Worm (Caenorhabditis elegans) whole organism, midembryonic: ENCODE results near the gene ZK686.2.

ENCODE experiments used
- T22C8.4 ChIP-seq: fragments of 200-800 bp; sonication (Bioruptor generic); IDR thresholded peaks from 2 replicates; pipeline ENCODE4 v1.3.6; 2022; ENCODE audit warnings: missing genetic modification characterization, missing compliant biosample characterization
- flt-1 ChIP-seq: fragments of 200-800 bp; sonication (Bioruptor generic); IDR thresholded peaks from 2 replicates; pipeline ENCODE4 v1.3.6; 2022; ENCODE audit warnings: missing genetic modification characterization, missing compliant biosample characterization
- klf-2 ChIP-seq: fragments of 200-800 bp; sonication (Bioruptor generic); conservative IDR thresholded peaks from 2 replicates; pipeline ENCODE4 v1.3.6; 2022; ENCODE audit warnings: missing genetic modification reagents, missing genetic modification characterization, missing compliant biosample characterization
- ztf-29 ChIP-seq: fragments of 200-800 bp; sonication (Bioruptor generic); IDR thresholded peaks from 2 replicates; pipeline ENCODE4 v1.3.6; 2022; ENCODE audit warnings: missing genetic modification reagents, missing genetic modification characterization, missing compliant biosample characterization

DNA sequence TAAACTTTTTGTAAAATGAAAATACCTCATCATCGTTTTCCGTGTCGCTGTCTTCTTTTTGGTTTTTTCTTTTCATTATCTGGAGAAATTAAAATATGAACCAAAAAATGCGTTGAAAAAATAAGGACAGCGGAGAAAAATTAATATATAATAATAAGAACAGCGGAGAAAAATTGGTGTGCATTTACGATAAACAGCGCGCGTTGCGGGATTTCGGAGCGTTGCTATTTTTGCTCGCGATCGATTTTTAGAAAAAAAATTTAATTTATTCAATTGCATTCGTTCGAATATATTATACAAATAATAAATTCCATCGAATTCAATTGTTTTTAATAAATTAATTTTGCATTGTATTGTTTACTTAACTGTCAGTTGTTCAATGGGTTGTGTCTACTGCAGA, at the start of gene ZK686.2:
- TF ChIP-seq flt-1 (GFP tag; lab: Robert Waterston, UW) (0 out of 2 replicates have a peak, but pooled peaks have one; percentile 19), klf-2 (GFP tag; lab: Robert Waterston, UW) (no peak), T22C8.4 (GFP tag; lab: Robert Waterston, UW) (peak; percentile 55), ztf-29 (GFP tag; lab: Robert Waterston, UW) (no peak)
